Fruit fly (Drosophila melanogaster): ENCODE results near the gene elav.

The elav gene

DNA sequence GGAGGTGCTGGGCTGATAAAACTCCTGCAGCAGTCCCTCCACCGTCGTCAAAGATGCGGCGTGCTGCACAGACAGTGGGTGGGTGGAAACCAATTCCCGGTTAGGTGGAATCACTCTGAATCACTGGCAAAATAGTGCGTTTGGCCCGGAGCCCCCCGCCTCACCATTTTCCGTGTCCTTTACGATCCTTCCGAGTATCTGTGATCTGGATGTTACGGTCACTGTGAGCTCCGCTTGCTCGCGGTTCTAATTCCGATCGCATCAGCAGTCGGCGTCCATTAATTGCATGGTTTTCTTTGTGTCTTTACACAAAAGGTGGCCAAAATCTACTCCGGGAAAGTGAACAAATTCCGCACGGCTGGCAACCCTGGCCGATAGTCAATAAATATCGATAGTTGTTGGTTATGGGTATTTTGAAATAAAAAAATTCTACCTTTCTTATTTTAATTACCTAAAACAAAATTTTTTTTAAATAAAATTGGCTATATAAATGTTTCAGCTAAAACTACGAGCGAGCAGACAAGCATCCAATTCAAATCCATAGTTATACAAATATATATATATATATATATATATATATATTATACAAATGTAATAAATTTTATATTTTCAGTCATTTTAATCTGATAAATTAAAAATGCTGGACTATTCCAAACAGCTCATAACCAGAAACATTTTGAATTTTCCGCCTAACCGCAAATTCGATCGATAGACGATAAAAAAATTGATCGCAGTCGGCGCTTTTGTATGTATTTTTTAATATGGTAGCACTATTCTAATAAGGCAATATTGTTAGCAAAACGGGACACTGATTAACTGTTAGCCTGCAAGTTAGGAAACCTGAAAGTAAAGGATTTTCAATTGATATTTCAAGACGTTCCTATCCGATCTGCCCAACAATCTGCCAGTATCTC is 46.5 kb downstream of the elav start, which contains the start of the genes ebo and CG13373 (continued):
- TF ChIP-seq CG12391 (tag; optimal IDR thresholded peaks at IDR 0.05) (peak; percentile 49), croc (GFP tag; conservative IDR thresholded peaks at IDR 0.05) (no peak), bsh (GFP tag; optimal IDR thresholded peaks at IDR 0.05) (peak in 1 of 2 experiments; percentile 47), CG31441 (GFP tag; IDR thresholded peaks at IDR 0.05) (no peak), CG9609 (GFP tag; optimal IDR thresholded peaks at IDR 0.05) (no peak), CG17612 (GFP tag; IDR thresholded peaks at IDR 0.05) (no peak), br (optimal IDR thresholded peaks at IDR 0.05) (no peak), h (optimal IDR thresholded peaks at IDR 0.05) (no peak), cad (GFP tag; optimal IDR thresholded peaks at IDR 0.05) (no peak), CG12769 (tag; optimal IDR thresholded peaks at IDR 0.05) (no peak), tap (tag; optimal IDR thresholded peaks at IDR 0.05) (no peak), dan (GFP tag; IDR thresholded peaks at IDR 0.05) (no peak), ems (GFP tag; optimal IDR thresholded peaks at IDR 0.05) (peak; percentile 4), CG13287 (GFP tag; IDR thresholded peaks at IDR 0.05; ENCODE audit: partially characterized antibody) (peak; percentile 70), Optix (GFP tag; IDR thresholded peaks at IDR 0.05) (no peak), CG3995 (GFP tag; optimal IDR thresholded peaks at IDR 0.05) (no peak), Oli (tag; optimal IDR thresholded peaks at IDR 0.05) (peak; percentile 20), chif (GFP tag; optimal IDR thresholded peaks at IDR 0.05) (no peak), CG4820 (GFP tag; optimal IDR thresholded peaks at IDR 0.05) (no peak), Taf1 (GFP tag; IDR thresholded peaks at IDR 0.05) (no peak), Atf3 (GFP tag; optimal IDR thresholded peaks at IDR 0.05) (no peak), Neu2 (GFP tag; optimal IDR thresholded peaks at IDR 0.05; ENCODE audit: borderline replicate concordance) (no peak), da (GFP tag; optimal IDR thresholded peaks at IDR 0.05) (no peak), toy (GFP tag; IDR thresholded peaks at IDR 0.05) (no peak), Jarid2 (GFP tag; optimal IDR thresholded peaks at IDR 0.05) (no peak), chn (GFP tag; optimal IDR thresholded peaks at IDR 0.05) (no peak), pan (optimal IDR thresholded peaks at IDR 0.05) (no peak), pan (GFP tag; optimal IDR thresholded peaks at IDR 0.05 in 1 of 2, IDR thresholded peaks at IDR 0.05 in 1 of 2) (peak in 1 of 2 experiments; percentile 36), CG10959 (GFP tag; IDR thresholded peaks at IDR 0.05) (no peak), bcd (GFP tag; optimal IDR thresholded peaks at IDR 0.05) (no peak), H15 (GFP tag; IDR thresholded peaks at IDR 0.05) (no peak), CG4854 (GFP tag; optimal IDR thresholded peaks at IDR 0.05) (no peak), CG4404 (GFP tag; IDR thresholded peaks at IDR 0.05) (no peak), zfh2 (GFP tag; optimal IDR thresholded peaks at IDR 0.05) (peak; percentile 32), onecut (GFP tag; IDR thresholded peaks at IDR 0.05) (0 out of 2 replicates have a peak, but pooled peaks have one; percentile 22), cg (GFP tag; optimal IDR thresholded peaks at IDR 0.05) (no peak), odd (GFP tag; optimal IDR thresholded peaks at IDR 0.05) (no peak), CG10274 (GFP tag; optimal IDR thresholded peaks at IDR 0.05) (no peak), Dll (GFP tag; IDR thresholded peaks at IDR 0.05; ENCODE audit: partially characterized antibody) (peak; percentile 69; the same call in 3 of the 4 replicates), cato (GFP tag; optimal IDR thresholded peaks at IDR 0.05; ENCODE audit: borderline replicate concordance) (no peak), Sox100B (GFP tag; optimal IDR thresholded peaks at IDR 0.05) (no peak), fd3F (GFP tag; optimal IDR thresholded peaks at IDR 0.05) (no peak), crol (GFP tag; IDR thresholded peaks at IDR 0.05) (no peak), CG7987 (GFP tag; optimal IDR thresholded peaks at IDR 0.05) (no peak), Rx (GFP tag; IDR thresholded peaks at IDR 0.05) (no peak), CG13123 (GFP tag; optimal IDR thresholded peaks at IDR 0.05) (no peak), Dad (GFP tag; optimal IDR thresholded peaks at IDR 0.05) (no peak), CG5180 (GFP tag; optimal IDR thresholded peaks at IDR 0.05) (no peak), Xbp1 (GFP tag; optimal IDR thresholded peaks at IDR 0.05) (peak; percentile 51), pfk (GFP tag; optimal IDR thresholded peaks at IDR 0.05) (no peak)

Data from whole organism, embryonic.